Worm (Caenorhabditis elegans) whole organism, young adult: ENCODE measurements around the gene F21H12.3.

Experiments
- F52B5.7 ChIP-seq: sonication (generic microtip); optimal IDR thresholded peaks from 2 replicates; lab custom pipeline; 2016; ENCODE audit warnings: mild to moderate bottlenecking, missing genetic modification characterization, missing compliant biosample characterization
- K11D2.4 ChIP-seq: fragments of 200-800 bp; sonication (Bioruptor generic); IDR thresholded peaks from 2 replicates; pipeline ENCODE4 v1.3.6; 2022; ENCODE audit warnings: missing genetic modification reagents, missing genetic modification characterization, missing compliant biosample characterization
- efl-1 ChIP-seq: fragments of 150-350 bp; optimal IDR thresholded peaks from 2 replicates; lab custom pipeline; 2014; ENCODE audit warnings: missing biosample characterization, missing genetic modification reagents, missing genetic modification characterization
- hlh-12 ChIP-seq: sonication (generic microtip); optimal IDR thresholded peaks from 2 replicates; lab custom pipeline; 2016; ENCODE audit warnings: missing genetic modification characterization, missing compliant biosample characterization
- hmg-20 ChIP-seq: fragments of 200-800 bp; sonication (Bioruptor generic); IDR thresholded peaks from 2 replicates; pipeline ENCODE4 v1.3.6; 2022; ENCODE audit warnings: missing genetic modification reagents, missing genetic modification characterization, missing compliant biosample characterization
- hrde-1 ChIP-seq: sonication (generic microtip); optimal IDR thresholded peaks from 2 replicates; lab custom pipeline; 2016; ENCODE audit warnings: missing genetic modification characterization, mild to moderate bottlenecking, missing compliant biosample characterization, moderate library complexity, missing genotype, missing genetic modification reagents, borderline replicate concordance
- rpc-1 ChIP-seq, 2 experiments: fragments of 150-350 bp in 1 of 2; sonication (generic microtip) in 1 of 2; optimal IDR thresholded peaks; 2 replicates each; lab custom pipeline; 2014 to 2018; ENCODE audit warnings: missing biosample characterization in 1 of 2, missing genetic modification characterization in 1 of 2, missing genetic modification reagents in 1 of 2, missing genotype in 1 of 2
- sptf-2 ChIP-seq: fragments of 200-800 bp; sonication (Bioruptor generic); optimal IDR thresholded peaks from 2 replicates; lab custom pipeline; 2018; ENCODE audit warnings: mild to moderate bottlenecking, missing genetic modification characterization, missing compliant biosample characterization

DNA sequence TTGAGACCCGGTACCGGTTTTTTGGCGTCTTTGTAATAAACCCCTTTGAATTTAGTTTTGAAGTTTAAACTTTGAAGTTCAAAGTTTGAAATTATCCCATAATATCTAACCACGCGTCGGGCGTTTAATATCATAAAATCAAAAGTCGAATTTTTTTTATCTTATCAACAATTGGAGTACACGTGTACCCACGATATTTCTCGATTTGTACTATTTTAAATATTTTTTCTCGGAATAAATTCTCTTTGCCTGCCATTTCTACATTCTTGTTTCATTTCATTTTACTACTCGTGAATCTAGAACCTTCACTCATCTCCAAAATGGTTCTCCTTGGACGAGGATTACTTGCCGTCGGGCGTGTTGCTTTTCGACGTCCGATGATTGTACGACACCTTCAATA, 32.6 kb upstream of the F21H12.3 start, which contains the start of gene gldc-1:
- TF ChIP-seq efl-1 (GFP tag; lab: Kevin White, UChicago) (no peak), K11D2.4 (GFP tag; lab: Robert Waterston, UW) (no peak), hlh-12 (tag; lab: Kevin White, UChicago) (no peak), F52B5.7 (tag; lab: Kevin White, UChicago) (no peak), hmg-20 (no peak), hrde-1 (tag; lab: Kevin White, UChicago) (no peak), rpc-1 (optimal IDR thresholded peaks at IDR 0.05; lab: Kevin White, UChicago) (no peak), rpc-1 (tag; optimal IDR thresholded peaks at IDR 0.05; lab: Kevin White, UChicago) (no peak), sptf-2 (GFP tag; lab: Kevin White, UChicago) (no peak)
